Fruit fly (Drosophila melanogaster) whole organism, embryonic: ENCODE data around the gene CG9782.

ENCODE experiments used
- Atf6 ChIP-seq: fragments of 200-800 bp; sonication (Bioruptor generic); IDR thresholded peaks from 2 replicates; pipeline ENCODE4 v1.3.6; 2022; ENCODE audit warnings: missing biosample characterization, missing genetic modification characterization
- CG11247 ChIP-seq: fragments of 200-800 bp; sonication (Bioruptor generic); IDR thresholded peaks from 2 replicates; pipeline ENCODE4 v1.3.6; 2022; ENCODE audit warnings: missing biosample characterization, missing genetic modification characterization
- CG11504 ChIP-seq: fragments of 200-800 bp; sonication (Bioruptor generic); optimal IDR thresholded peaks from 3 replicates; lab custom pipeline; 2019; ENCODE audit warnings: missing biosample characterization, mild to moderate bottlenecking, missing genetic modification characterization, moderate library complexity
- CG12744 ChIP-seq: fragments of 200-800 bp; sonication (Bioruptor generic); optimal IDR thresholded peaks from 2 replicates; lab custom pipeline; 2016; ENCODE audit warnings: missing biosample characterization, missing genetic modification characterization
- CG17361 ChIP-seq: fragments of 200-800 bp; sonication (Bioruptor generic); IDR thresholded peaks from 3 replicates; pipeline ENCODE4 v1.3.6; 2022; ENCODE audit warnings: missing biosample characterization, missing genetic modification characterization
- CG18599 ChIP-seq: fragments of 200-800 bp; sonication (Bioruptor generic); optimal IDR thresholded peaks from 3 replicates; lab custom pipeline; 2017; ENCODE audit warnings: missing biosample characterization, missing genetic modification characterization, mild to moderate bottlenecking, moderate library complexity, missing genetic modification reagents
- CG31365 ChIP-seq: fragments of 200-800 bp; sonication (Bioruptor generic); optimal IDR thresholded peaks from 2 replicates; lab custom pipeline; 2018; ENCODE audit warnings: missing biosample characterization, mild to moderate bottlenecking, missing genetic modification characterization
- CG32532 ChIP-seq: fragments of 200-800 bp; sonication (Bioruptor generic); IDR thresholded peaks from 2 replicates; pipeline ENCODE4 v1.3.6; 2022; ENCODE audit warnings: missing biosample characterization, missing genetic modification characterization
- CG4328 ChIP-seq: fragments of 200-800 bp; sonication (Bioruptor generic); optimal IDR thresholded peaks from 3 replicates; lab custom pipeline; 2017; ENCODE audit warnings: missing biosample characterization, missing genetic modification reagents, missing genetic modification characterization
- CG4730 ChIP-seq: fragments of 200-800 bp; sonication (Bioruptor generic); IDR thresholded peaks from 2 replicates; pipeline ENCODE4 v1.3.6; 2022; ENCODE audit warnings: missing biosample characterization, missing genetic modification characterization
- CG7987 ChIP-seq: fragments of 200-800 bp; sonication (Bioruptor generic); optimal IDR thresholded peaks from 2 replicates; lab custom pipeline; 2018; ENCODE audit warnings: missing biosample characterization, mild to moderate bottlenecking, missing genetic modification characterization, moderate library complexity
- CG8478 ChIP-seq: fragments of >200 bp; optimal IDR thresholded peaks from 2 replicates; lab custom pipeline; 2018
- CG9932 ChIP-seq: fragments of 200-800 bp; sonication (Bioruptor generic); IDR thresholded peaks from 2 replicates; pipeline ENCODE4 v1.3.6; 2022; ENCODE audit warnings: missing biosample characterization, missing genetic modification characterization
- Dll ChIP-seq: fragments of 200-800 bp; sonication (Bioruptor generic); IDR thresholded peaks from 4 replicates; pipeline ENCODE4 v1.3.6; 2022; ENCODE audit warnings: missing biosample characterization, missing genetic modification characterization; ENCODE audit not compliant: partially characterized antibody
- Dref ChIP-seq: fragments of 200-800 bp; sonication (Bioruptor generic); IDR thresholded peaks from 2 replicates; pipeline ENCODE4 v1.3.6; 2022; ENCODE audit warnings: missing biosample characterization, missing genetic modification characterization
- Eip74EF ChIP-seq, 2 experiments: fragments of 200-800 bp in 1 of 2; fragments of >200 bp in 1 of 2; sonication (Bioruptor generic) in 1 of 2; optimal IDR thresholded peaks; 2 replicates each; lab custom pipeline; 2017 to 2019; ENCODE audit warnings: missing biosample characterization in 2 of 2, missing genetic modification characterization in 2 of 2, mild to moderate bottlenecking in 1 of 2, moderate library complexity in 1 of 2
- Ets97D ChIP-seq: fragments of 200-800 bp; sonication (Bioruptor generic); optimal IDR thresholded peaks from 3 replicates; lab custom pipeline; 2016; ENCODE audit warnings: missing biosample characterization, missing genetic modification characterization
- Fer2 ChIP-seq: fragments of 200-800 bp; sonication (Bioruptor generic); optimal IDR thresholded peaks from 2 replicates; lab custom pipeline; 2018; ENCODE audit warnings: missing biosample characterization, mild to moderate bottlenecking, missing genetic modification characterization, moderate library complexity
- Gug ChIP-seq: fragments of 200-800 bp; sonication (Bioruptor generic); IDR thresholded peaks from 4 replicates; pipeline ENCODE4 v1.3.6; 2022; ENCODE audit warnings: missing biosample characterization, missing genetic modification characterization
- NC2α ChIP-seq: fragments of 200-800 bp; sonication (Bioruptor generic); optimal IDR thresholded peaks from 2 replicates; lab custom pipeline; 2016; ENCODE audit warnings: missing biosample characterization, missing genetic modification characterization
- YL-1 ChIP-seq: fragments of 200-800 bp; sonication (Bioruptor generic); optimal IDR thresholded peaks from 3 replicates; lab custom pipeline; 2017; ENCODE audit warnings: missing biosample characterization, mild to moderate bottlenecking, missing genetic modification characterization
- al ChIP-seq: fragments of 200-800 bp; sonication (Bioruptor generic); IDR thresholded peaks from 2 replicates; pipeline ENCODE4 v1.3.6; 2022; ENCODE audit warnings: missing biosample characterization, missing genetic modification characterization
- ase ChIP-seq: fragments of 200-800 bp; sonication (Bioruptor generic); IDR thresholded peaks from 3 replicates; pipeline ENCODE4 v1.3.6; 2022; ENCODE audit warnings: missing biosample characterization, missing genetic modification characterization
- bsh ChIP-seq, 2 experiments: fragments of 200-800 bp; sonication (Bioruptor generic); optimal IDR thresholded peaks; 2 replicates each; lab custom pipeline; 2017 to 2018; ENCODE audit warnings: mild to moderate bottlenecking in 2 of 2, missing biosample characterization in 2 of 2, missing genetic modification characterization in 2 of 2, moderate library complexity in 1 of 2
- cg ChIP-seq: fragments of 200-800 bp; sonication (Bioruptor generic); optimal IDR thresholded peaks from 3 replicates; lab custom pipeline; 2019; ENCODE audit warnings: missing biosample characterization, mild to moderate bottlenecking, missing genetic modification characterization, moderate library complexity
- chif ChIP-seq, 2 experiments: fragments of 200-800 bp; sonication (Bioruptor generic); optimal IDR thresholded peaks; 3 replicates each; lab custom pipeline; 2016; ENCODE audit warnings: missing biosample characterization in 2 of 2, missing genetic modification characterization in 2 of 2
- croc ChIP-seq: fragments of 200-800 bp; sonication (Bioruptor generic); conservative IDR thresholded peaks from 3 replicates; pipeline ENCODE4 v1.3.6; 2022; ENCODE audit warnings: missing biosample characterization, missing genetic modification characterization
- danr ChIP-seq: fragments of 200-800 bp; sonication (Bioruptor generic); IDR thresholded peaks from 2 replicates; pipeline ENCODE4 v1.3.6; 2022; ENCODE audit warnings: missing biosample characterization, missing genetic modification characterization
- disco-r ChIP-seq: fragments of 200-800 bp; sonication (Bioruptor generic); optimal IDR thresholded peaks from 2 replicates; lab custom pipeline; 2016; ENCODE audit warnings: missing biosample characterization, missing genetic modification characterization
- dysf ChIP-seq: fragments of 200-800 bp; sonication (Bioruptor generic); IDR thresholded peaks from 3 replicates; pipeline ENCODE4 v1.3.6; 2022; ENCODE audit warnings: missing biosample characterization, missing genetic modification characterization
- fd64A ChIP-seq: fragments of 200-800 bp; sonication (Bioruptor generic); optimal IDR thresholded peaks from 3 replicates; lab custom pipeline; 2018; ENCODE audit warnings: missing biosample characterization, mild to moderate bottlenecking, missing genetic modification characterization
- gcm ChIP-seq: fragments of 200-800 bp; sonication (Bioruptor generic); optimal IDR thresholded peaks from 2 replicates; lab custom pipeline; 2019; ENCODE audit warnings: missing biosample characterization, mild to moderate bottlenecking, missing genetic modification characterization, moderate library complexity
- grau ChIP-seq: fragments of 200-800 bp; optimal IDR thresholded peaks from 3 replicates; lab custom pipeline; 2019; ENCODE audit warnings: missing biosample characterization, mild to moderate bottlenecking, missing genetic modification characterization, moderate library complexity
- ind ChIP-seq: fragments of 200-800 bp; sonication (Bioruptor generic); optimal IDR thresholded peaks from 3 replicates; lab custom pipeline; 2016; ENCODE audit warnings: missing biosample characterization, missing genetic modification characterization
- lola ChIP-seq, 3 experiments: fragments of >200 bp in 2 of 3; fragments of 200-800 bp in 1 of 3; sonication (Bioruptor generic) in 1 of 3; optimal IDR thresholded peaks; 2 replicates each; lab custom pipeline; 2017 to 2019; ENCODE audit warnings: missing biosample characterization in 3 of 3, missing genetic modification characterization in 3 of 3, mild to moderate bottlenecking in 1 of 3, moderate library complexity in 1 of 3
- nom ChIP-seq: fragments of 200-800 bp; sonication (Bioruptor generic); optimal IDR thresholded peaks from 2 replicates; lab custom pipeline; 2017; ENCODE audit warnings: missing biosample characterization, missing genetic modification characterization, mild to moderate bottlenecking, moderate library complexity, missing genetic modification reagents
- pho ChIP-seq: fragments of 200-800 bp; sonication (Bioruptor generic); optimal IDR thresholded peaks from 2 replicates; lab custom pipeline; 2016; ENCODE audit warnings: missing biosample characterization, missing genetic modification characterization
- pzg ChIP-seq: fragments of 200-800 bp; sonication (Bioruptor generic); optimal IDR thresholded peaks from 3 replicates; lab custom pipeline; 2018; ENCODE audit warnings: missing biosample characterization, mild to moderate bottlenecking, missing genetic modification characterization, moderate library complexity
- rib ChIP-seq: fragments of 200-800 bp; sonication (Bioruptor generic); IDR thresholded peaks from 2 replicates; pipeline ENCODE4 v1.3.6; 2022; ENCODE audit warnings: missing biosample characterization, missing genetic modification characterization
- sug ChIP-seq: fragments of 200-800 bp; optimal IDR thresholded peaks from 2 replicates; lab custom pipeline; 2019; ENCODE audit warnings: missing biosample characterization, mild to moderate bottlenecking, missing genetic modification characterization, moderate library complexity
- tna ChIP-seq: fragments of 200-800 bp; sonication (Bioruptor generic); IDR thresholded peaks from 2 replicates; pipeline ENCODE4 v1.3.6; 2022; ENCODE audit warnings: missing biosample characterization, missing genetic modification characterization; ENCODE audit not compliant: partially characterized antibody

Gene CG9782

dm6 chrX:16587021-16587667 lies 34.2 kb downstream of the CG9782 start, which contains the start of gene CanA-14F (continued):
- TF ChIP-seq sug (tag; lab: Kevin White, UChicago) (no peak), gcm (GFP tag; lab: Kevin White, UChicago) (no peak), Dref (peak; percentile 78), NC2α (no peak), CG32532 (GFP tag; lab: Robert Waterston, UW) (peak; percentile 24; the same call in 1 of the 2 replicates), Gug (GFP tag; lab: Robert Waterston, UW) (no peak), pho (GFP tag; lab: Kevin White, UChicago) (no peak), Atf6 (GFP tag; lab: Robert Waterston, UW) (no peak), dysf (GFP tag; lab: Robert Waterston, UW) (no peak), CG11247 (GFP tag; lab: Robert Waterston, UW) (no peak), lola (GFP tag; optimal IDR thresholded peaks at IDR 0.05; lab: Kevin White, UChicago) (no peak), croc (GFP tag; lab: Robert Waterston, UW) (no peak), CG4730 (GFP tag; lab: Robert Waterston, UW) (no peak), disco-r (no peak), CG8478 (lab: Kevin White, UChicago) (no peak), Fer2 (tag; lab: Kevin White, UChicago) (no peak), fd64A (GFP tag; lab: Kevin White, UChicago) (no peak), ind (GFP tag; lab: Kevin White, UChicago) (no peak), CG9932 (GFP tag; lab: Robert Waterston, UW) (peak; percentile 46; the same call in 1 of the 2 replicates), pzg (GFP tag; lab: Kevin White, UChicago) (peak; percentile 53), rib (GFP tag; lab: Robert Waterston, UW) (no peak), Dll (GFP tag; lab: Robert Waterston, UW) (peak; percentile 14; the same call in 1 of the 4 replicates), CG31365 (tag; lab: Kevin White, UChicago) (no peak), danr (GFP tag; lab: Robert Waterston, UW) (no peak), nom (GFP tag; lab: Kevin White, UChicago) (no peak), al (0 out of 2 replicates have a peak, but pooled peaks have one; percentile 5), CG17361 (GFP tag; lab: Robert Waterston, UW) (0 out of 3 replicates have a peak, but pooled peaks have one; percentile 38), CG12744 (no peak), CG4328 (GFP tag; lab: Kevin White, UChicago) (no peak), grau (tag; lab: Kevin White, UChicago) (no peak), ase (GFP tag; lab: Robert Waterston, UW) (no peak)

DNA sequence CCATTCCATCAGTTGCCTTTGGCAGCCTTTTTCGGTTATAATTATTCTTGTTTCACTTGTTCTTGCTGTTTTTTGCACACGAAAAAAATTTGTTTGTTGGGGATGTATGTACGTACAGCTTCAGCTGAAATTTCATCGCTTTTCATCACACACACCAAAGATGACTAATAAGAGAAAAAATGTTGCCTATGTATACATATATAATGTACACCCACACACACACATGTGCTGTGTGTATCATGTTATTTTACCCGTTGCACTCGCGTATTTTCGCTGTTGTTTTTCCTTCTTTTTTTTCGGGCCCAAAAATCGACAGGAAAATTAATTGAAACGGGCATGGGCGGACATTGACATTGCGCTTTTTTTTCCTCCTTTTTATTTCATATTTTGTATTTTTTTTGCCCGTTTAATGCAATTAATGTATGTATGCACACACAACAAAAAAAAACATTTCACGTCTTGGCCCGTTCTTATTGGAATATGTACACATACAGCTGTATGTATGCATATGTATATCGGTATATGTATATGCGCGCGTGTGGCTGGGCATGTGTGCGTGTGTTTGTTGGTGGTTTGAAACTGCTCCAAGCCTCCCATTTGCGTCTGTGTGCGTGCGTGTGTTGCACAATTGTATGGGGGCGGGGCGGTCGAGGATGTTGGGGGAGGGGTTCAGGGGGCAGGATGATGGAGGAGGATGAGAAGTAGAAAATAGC lies 35.1 kb downstream of the CG9782 start:
- no peak for TF ChIP-seq danr (GFP tag; lab: Robert Waterston, UW)
- no peak for TF ChIP-seq Eip74EF (GFP tag; optimal IDR thresholded peaks at IDR 0.05; lab: Kevin White, UChicago)
- TF ChIP-seq YL-1 (GFP tag; lab: Kevin White, UChicago): no peak
- no peak for TF ChIP-seq Ets97D (GFP tag; lab: Kevin White, UChicago)
- no peak for TF ChIP-seq CG7987
- TF ChIP-seq cg (GFP tag; lab: Kevin White, UChicago): peak; percentile 85
- TF ChIP-seq tna (GFP tag; lab: Robert Waterston, UW): no peak
- TF ChIP-seq CG18599 (GFP tag; lab: Kevin White, UChicago): no peak
- no peak for TF ChIP-seq CG11504 (tag; lab: Kevin White, UChicago)
- peak in 1 of 2 experiments; percentile 3 for TF ChIP-seq bsh (GFP tag; optimal IDR thresholded peaks at IDR 0.05; lab: Kevin White, UChicago)
- no peak for TF ChIP-seq chif (GFP tag; optimal IDR thresholded peaks at IDR 0.05; lab: Kevin White, UChicago)
- TF ChIP-seq nom (GFP tag; lab: Kevin White, UChicago): peak; percentile 39
